Fruit fly (Drosophila melanogaster) whole organism, embryonic: ENCODE results near the gene Oatp33Eb.

Experiments
- Abd-B ChIP-seq: fragments of 200-800 bp; sonication (Bioruptor generic); optimal IDR thresholded peaks from 2 replicates; lab custom pipeline; 2018; ENCODE audit warnings: missing biosample characterization, mild to moderate bottlenecking, missing genetic modification characterization, moderate library complexity
- CG10147 ChIP-seq: fragments of 200-800 bp; sonication (Bioruptor generic); optimal IDR thresholded peaks from 2 replicates; lab custom pipeline; 2019; ENCODE audit warnings: missing biosample characterization, mild to moderate bottlenecking, missing genetic modification characterization, moderate library complexity
- CG10274 ChIP-seq: fragments of 200-800 bp; sonication (Bioruptor generic); optimal IDR thresholded peaks from 3 replicates; lab custom pipeline; 2017; ENCODE audit warnings: missing biosample characterization, mild to moderate bottlenecking, missing genetic modification characterization
- CG10654 ChIP-seq: fragments of 200-800 bp; sonication (Bioruptor generic); optimal IDR thresholded peaks from 2 replicates; lab custom pipeline; 2016; ENCODE audit warnings: missing biosample characterization, missing genetic modification characterization
- CG11504 ChIP-seq: fragments of 200-800 bp; sonication (Bioruptor generic); optimal IDR thresholded peaks from 3 replicates; lab custom pipeline; 2019; ENCODE audit warnings: missing biosample characterization, mild to moderate bottlenecking, missing genetic modification characterization, moderate library complexity
- CG11723 ChIP-seq: fragments of 200-800 bp; sonication (Bioruptor generic); optimal IDR thresholded peaks from 2 replicates; lab custom pipeline; 2017; ENCODE audit warnings: missing biosample characterization, mild to moderate bottlenecking, missing genetic modification characterization
- CG13123 ChIP-seq: fragments of 200-800 bp; sonication (Bioruptor generic); optimal IDR thresholded peaks from 2 replicates; lab custom pipeline; 2016; ENCODE audit warnings: missing biosample characterization, missing genetic modification characterization
- CG16815 ChIP-seq: fragments of 200-800 bp; sonication (Bioruptor generic); optimal IDR thresholded peaks from 3 replicates; lab custom pipeline; 2017; ENCODE audit warnings: missing biosample characterization, mild to moderate bottlenecking, missing genetic modification characterization
- CG2129 ChIP-seq: fragments of 200-800 bp; sonication (Bioruptor generic); IDR thresholded peaks from 2 replicates; pipeline ENCODE4 v1.3.6; 2022; ENCODE audit warnings: missing biosample characterization, missing genetic modification characterization; ENCODE audit not compliant: partially characterized antibody
- CG3163 ChIP-seq: fragments of 200-800 bp; sonication (Bioruptor generic); optimal IDR thresholded peaks from 3 replicates; lab custom pipeline; 2016; ENCODE audit warnings: missing biosample characterization, missing genetic modification characterization
- CG34224 ChIP-seq: fragments of 200-800 bp; sonication (Bioruptor generic); IDR thresholded peaks from 3 replicates; pipeline ENCODE4 v1.3.6; 2022; ENCODE audit warnings: missing biosample characterization, missing genetic modification characterization; ENCODE audit not compliant: partially characterized antibody
- CG6272 ChIP-seq: fragments of 200-800 bp; sonication (Bioruptor generic); IDR thresholded peaks from 2 replicates; pipeline ENCODE4 v1.3.6; 2022; ENCODE audit warnings: missing biosample characterization, missing genetic modification characterization
- CG7839 ChIP-seq: fragments of 200-800 bp; sonication (Bioruptor generic); optimal IDR thresholded peaks from 3 replicates; lab custom pipeline; 2018; ENCODE audit warnings: missing biosample characterization, mild to moderate bottlenecking, missing genetic modification characterization, moderate library complexity
- CG7928 ChIP-seq: fragments of 200-800 bp; sonication (Bioruptor generic); optimal IDR thresholded peaks from 2 replicates; lab custom pipeline; 2017; ENCODE audit warnings: missing biosample characterization, mild to moderate bottlenecking, missing genetic modification characterization
- CG8478 ChIP-seq: fragments of >200 bp; optimal IDR thresholded peaks from 2 replicates; lab custom pipeline; 2018
- CoRest ChIP-seq: fragments of 200-800 bp; sonication (Bioruptor generic); optimal IDR thresholded peaks from 3 replicates; lab custom pipeline; 2018; ENCODE audit warnings: missing biosample characterization, mild to moderate bottlenecking, missing genetic modification characterization, moderate library complexity
- Deaf1 ChIP-seq: fragments of 200-800 bp; optimal IDR thresholded peaks from 3 replicates; lab custom pipeline; 2019; ENCODE audit warnings: missing biosample characterization, mild to moderate bottlenecking, missing genetic modification characterization, moderate library complexity
- Dek ChIP-seq: fragments of 200-800 bp; sonication (Bioruptor generic); optimal IDR thresholded peaks from 3 replicates; lab custom pipeline; 2019; ENCODE audit warnings: missing biosample characterization, mild to moderate bottlenecking, missing genetic modification characterization, moderate library complexity
- Dip2 ChIP-seq: fragments of 200-800 bp; sonication (Bioruptor generic); IDR thresholded peaks from 2 replicates; pipeline ENCODE4 v1.3.6; 2022; ENCODE audit warnings: missing biosample characterization, missing genetic modification characterization
- ERR ChIP-seq: fragments of 200-800 bp; sonication (Bioruptor generic); optimal IDR thresholded peaks from 2 replicates; lab custom pipeline; 2016; ENCODE audit warnings: missing biosample characterization, missing genetic modification characterization
- Fer1 ChIP-seq: fragments of 200-800 bp; sonication (Bioruptor generic); optimal IDR thresholded peaks from 2 replicates; lab custom pipeline; 2017; ENCODE audit warnings: missing biosample characterization, mild to moderate bottlenecking, missing genetic modification characterization
- H2.0 ChIP-seq: fragments of 200-800 bp; sonication (Bioruptor generic); IDR thresholded peaks from 2 replicates; pipeline ENCODE4 v1.3.6; 2022; ENCODE audit warnings: missing biosample characterization, missing genetic modification characterization
- Hmx ChIP-seq: fragments of 200-800 bp; sonication (Bioruptor generic); optimal IDR thresholded peaks from 2 replicates; lab custom pipeline; 2016; ENCODE audit warnings: missing biosample characterization, missing genetic modification characterization
- Hr78 ChIP-seq, 2 experiments: fragments of 200-800 bp in 1 of 2; fragments of >200 bp in 1 of 2; sonication (Bioruptor generic) in 1 of 2; optimal IDR thresholded peaks; 2 replicates each; lab custom pipeline; 2017 to 2019; ENCODE audit warnings: missing biosample characterization in 2 of 2, missing genetic modification characterization in 2 of 2, mild to moderate bottlenecking in 1 of 2, moderate library complexity in 1 of 2
- Pdp1 ChIP-seq, 2 experiments: fragments of 200-800 bp; sonication (Bioruptor generic); optimal IDR thresholded peaks; 3 replicates each; lab custom pipeline; 2016; ENCODE audit warnings: missing biosample characterization in 2 of 2, missing genetic modification characterization in 2 of 2, mild to moderate bottlenecking in 1 of 2, moderate library complexity in 1 of 2
- Scr ChIP-seq: fragments of 200-800 bp; sonication (Bioruptor generic); IDR thresholded peaks from 2 replicates; pipeline ENCODE4 v1.3.6; 2022; ENCODE audit warnings: missing biosample characterization, missing genetic modification characterization; ENCODE audit not compliant: partially characterized antibody
- Six4 ChIP-seq: fragments of 200-800 bp; sonication (Bioruptor generic); optimal IDR thresholded peaks from 2 replicates; lab custom pipeline; 2016; ENCODE audit warnings: missing biosample characterization, missing genetic modification characterization
- Spps ChIP-seq: fragments of 200-800 bp; sonication (Bioruptor generic); optimal IDR thresholded peaks from 2 replicates; lab custom pipeline; 2018; ENCODE audit warnings: missing biosample characterization, mild to moderate bottlenecking, missing genetic modification characterization
- Sry-β ChIP-seq: fragments of 200-800 bp; sonication (Bioruptor generic); optimal IDR thresholded peaks from 2 replicates; lab custom pipeline; 2018; ENCODE audit warnings: missing biosample characterization, mild to moderate bottlenecking, missing genetic modification characterization, moderate library complexity
- Sry-δ ChIP-seq: fragments of 200-800 bp; sonication (Bioruptor generic); optimal IDR thresholded peaks from 2 replicates; lab custom pipeline; 2016; ENCODE audit warnings: missing biosample characterization, missing genetic modification characterization
- ap ChIP-seq: fragments of 200-800 bp; sonication (Bioruptor generic); IDR thresholded peaks from 2 replicates; pipeline ENCODE4 v1.3.6; 2022; ENCODE audit warnings: missing biosample characterization, missing genetic modification characterization
- bowl ChIP-seq: fragments of 200-800 bp; sonication (Bioruptor generic); IDR thresholded peaks from 2 replicates; pipeline ENCODE4 v1.3.6; 2022; ENCODE audit warnings: missing biosample characterization, missing genetic modification characterization
- cwo ChIP-seq: fragments of 200-800 bp; sonication (Bioruptor generic); optimal IDR thresholded peaks from 3 replicates; lab custom pipeline; 2017; ENCODE audit warnings: missing biosample characterization, missing genetic modification characterization, mild to moderate bottlenecking, moderate library complexity, missing genetic modification reagents
- dan ChIP-seq: fragments of 200-800 bp; sonication (Bioruptor generic); IDR thresholded peaks from 2 replicates; pipeline ENCODE4 v1.3.6; 2022; ENCODE audit warnings: missing biosample characterization, missing genetic modification characterization
- dimm ChIP-seq: fragments of 200-800 bp; sonication (Bioruptor generic); IDR thresholded peaks from 2 replicates; pipeline ENCODE4 v1.3.6; 2022; ENCODE audit warnings: missing biosample characterization, missing genetic modification characterization
- fd102C ChIP-seq: fragments of 200-800 bp; sonication (Bioruptor generic); optimal IDR thresholded peaks from 2 replicates; lab custom pipeline; 2018; ENCODE audit warnings: missing biosample characterization, mild to moderate bottlenecking, missing genetic modification characterization, moderate library complexity
- gsb ChIP-seq: fragments of 200-800 bp; sonication (Bioruptor generic); IDR thresholded peaks from 2 replicates; pipeline ENCODE4 v1.3.6; 2022; ENCODE audit warnings: missing biosample characterization, missing genetic modification characterization
- kni ChIP-seq: fragments of 200-800 bp; sonication (Bioruptor generic); optimal IDR thresholded peaks from 3 replicates; lab custom pipeline; 2017; ENCODE audit warnings: mild to moderate bottlenecking, missing biosample characterization, missing genetic modification reagents, missing genetic modification characterization
- phol ChIP-seq: fragments of 200-800 bp; sonication (Bioruptor generic); optimal IDR thresholded peaks from 3 replicates; lab custom pipeline; 2018; ENCODE audit warnings: missing biosample characterization, mild to moderate bottlenecking, missing genetic modification characterization, moderate library complexity
- pnt ChIP-seq: fragments of 200-800 bp; sonication (Bioruptor generic); optimal IDR thresholded peaks from 3 replicates; lab custom pipeline; 2016; ENCODE audit warnings: missing biosample characterization, missing genetic modification characterization
- sc ChIP-seq, 3 experiments: fragments of >200 bp in 2 of 3; fragments of 200-800 bp in 1 of 3; sonication (Bioruptor generic) in 1 of 3; optimal IDR thresholded peaks; 2 replicates in 2 of 3; 3 replicates in 1 of 3; lab custom pipeline; 2017; ENCODE audit warnings: mild to moderate bottlenecking in 1 of 3, missing biosample characterization in 1 of 3, missing genetic modification characterization in 1 of 3, missing genetic modification reagents in 1 of 3
- shn ChIP-seq: fragments of 200-800 bp; sonication (Bioruptor generic); optimal IDR thresholded peaks from 3 replicates; lab custom pipeline; 2016; ENCODE audit warnings: missing biosample characterization, missing genetic modification characterization
- sim ChIP-seq: fragments of 200-800 bp; sonication (Bioruptor generic); IDR thresholded peaks from 2 replicates; pipeline ENCODE4 v1.3.6; 2022; ENCODE audit warnings: missing biosample characterization, missing genetic modification characterization
- twi ChIP-seq: fragments of 200-800 bp; optimal IDR thresholded peaks from 2 replicates; lab custom pipeline; 2019; ENCODE audit warnings: missing biosample characterization, mild to moderate bottlenecking, missing genetic modification characterization, moderate library complexity
- unpg ChIP-seq: fragments of 200-800 bp; sonication (Bioruptor generic); optimal IDR thresholded peaks from 3 replicates; lab custom pipeline; 2018; ENCODE audit warnings: missing biosample characterization, mild to moderate bottlenecking, missing genetic modification characterization, moderate library complexity
- vnd ChIP-seq: fragments of 200-800 bp; sonication (Bioruptor generic); IDR thresholded peaks from 3 replicates; pipeline ENCODE4 v1.3.6; 2022; ENCODE audit warnings: missing biosample characterization, missing genetic modification characterization; ENCODE audit not compliant: partially characterized antibody
- wor ChIP-seq: fragments of 200-800 bp; sonication (Bioruptor generic); IDR thresholded peaks from 2 replicates; pipeline ENCODE4 v1.3.6; 2022; ENCODE audit warnings: missing biosample characterization, missing genetic modification characterization

Gene Oatp33Eb

dm6 chr2L:12460767-12461739 is 12.8 kb downstream of the Oatp33Eb start (continued):
- no peak for TF ChIP-seq wor (GFP tag; lab: Robert Waterston, UW)
- peak; percentile 42 for TF ChIP-seq CG11723 (GFP tag; lab: Kevin White, UChicago)
- TF ChIP-seq Dip2 (GFP tag; lab: Robert Waterston, UW) = no peak
- TF ChIP-seq ERR = no peak
- no peak for TF ChIP-seq CG7839 (tag; lab: Kevin White, UChicago)
- TF ChIP-seq CG10274 = peak; percentile 26
- TF ChIP-seq dimm (GFP tag; lab: Robert Waterston, UW) = no peak
- no peak for TF ChIP-seq CG8478
- TF ChIP-seq shn = peak; percentile 34
- TF ChIP-seq dan (GFP tag; lab: Robert Waterston, UW) = no peak
- TF ChIP-seq ap = no peak
- no peak for TF ChIP-seq Six4 (GFP tag; lab: Kevin White, UChicago)
- no peak for TF ChIP-seq Sry-δ (GFP tag; lab: Kevin White, UChicago)
- TF ChIP-seq sim (GFP tag; lab: Robert Waterston, UW) = no peak
- peak; percentile 91 for TF ChIP-seq Fer1 (GFP tag; lab: Kevin White, UChicago)
- TF ChIP-seq Spps (tag; lab: Kevin White, UChicago) = no peak
- TF ChIP-seq Hmx (GFP tag; lab: Kevin White, UChicago) = no peak
- no peak for TF ChIP-seq sc (optimal IDR thresholded peaks at IDR 0.05; lab: Kevin White, UChicago)
- TF ChIP-seq sc (GFP tag; optimal IDR thresholded peaks at IDR 0.05; lab: Kevin White, UChicago) = peak; percentile 13
- peak; percentile 75 for TF ChIP-seq CG3163 (GFP tag; lab: Kevin White, UChicago)
- no peak for TF ChIP-seq CG6272 (GFP tag; lab: Robert Waterston, UW)
- TF ChIP-seq CG11504 (tag; lab: Kevin White, UChicago) = peak; percentile 46
- TF ChIP-seq Abd-B (GFP tag; lab: Kevin White, UChicago) = no peak
- no peak for TF ChIP-seq H2.0
- no peak for TF ChIP-seq vnd (GFP tag; lab: Robert Waterston, UW)
- peak; percentile 27; the same call in 1 of the 2 replicates for TF ChIP-seq Scr
- TF ChIP-seq pnt (GFP tag; lab: Kevin White, UChicago) = peak; percentile 1
- TF ChIP-seq gsb (GFP tag; lab: Robert Waterston, UW) = no peak
- peak; percentile 72 for TF ChIP-seq fd102C (GFP tag; lab: Kevin White, UChicago)
- TF ChIP-seq Deaf1 (tag; lab: Kevin White, UChicago) = peak; percentile 21
- TF ChIP-seq CoRest (tag; lab: Kevin White, UChicago) = peak; percentile 28
- peak; percentile 64; the same call in 1 of the 2 replicates for TF ChIP-seq bowl (GFP tag; lab: Robert Waterston, UW)
- TF ChIP-seq cwo (GFP tag; lab: Kevin White, UChicago) = peak; percentile 75
- peak; percentile 2 for TF ChIP-seq CG10654 (GFP tag; lab: Kevin White, UChicago)
- TF ChIP-seq unpg = peak; percentile 60
- no peak for TF ChIP-seq Sry-β
- no peak for TF ChIP-seq Hr78 (GFP tag; optimal IDR thresholded peaks at IDR 0.05; lab: Kevin White, UChicago)
- TF ChIP-seq kni (GFP tag; lab: Kevin White, UChicago) = peak; percentile 82
- TF ChIP-seq phol (tag; lab: Kevin White, UChicago) = no peak
- peak; percentile 31 for TF ChIP-seq CG13123 (GFP tag; lab: Kevin White, UChicago)
- TF ChIP-seq CG2129 (GFP tag; lab: Robert Waterston, UW) = no peak
- TF ChIP-seq Pdp1 (GFP tag; optimal IDR thresholded peaks at IDR 0.05; lab: Kevin White, UChicago) = peak in 1 of 2 experiments; percentile 39
- TF ChIP-seq CG10147 (GFP tag; lab: Kevin White, UChicago) = peak; percentile 69
- TF ChIP-seq CG7928 (GFP tag; lab: Kevin White, UChicago) = no peak
- TF ChIP-seq Dek (tag; lab: Kevin White, UChicago) = peak; percentile 67
- TF ChIP-seq CG16815 (GFP tag; lab: Kevin White, UChicago) = no peak
- peak; percentile 72 for TF ChIP-seq twi (tag; lab: Kevin White, UChicago)
- peak; percentile 46; the same call in 2 of the 3 replicates for TF ChIP-seq CG34224
